In the genomic region with DNA sequence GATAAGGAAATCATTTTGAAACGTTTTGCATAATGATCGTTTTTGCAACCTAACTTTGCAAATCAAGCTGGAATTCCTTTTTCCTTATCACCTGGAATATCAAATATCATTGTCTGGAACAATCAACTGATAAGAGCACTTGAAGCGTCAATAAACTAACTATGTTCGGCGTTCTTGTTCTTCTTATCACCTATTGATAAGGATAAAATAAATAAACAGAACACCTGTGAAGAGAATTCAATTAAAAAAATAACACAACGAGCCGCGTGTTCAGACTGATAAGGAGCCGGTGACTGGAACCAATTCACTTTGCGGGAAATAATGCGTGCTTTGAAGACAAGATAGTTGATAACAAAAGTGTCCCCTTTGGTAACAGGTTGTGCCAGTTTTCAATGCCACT, we compare ENCODE assay signal across 7 worm cellular contexts.
TF ChIP-seq lines count a peak whose summit lies in the region.

A gene (plus strand): TSS at position 380 of the 400 bp plus-strand sequence.

TF ChIP-seq in whole organism, L1 larva, 84 proteins besides CTCF, POLR2A, EP300 and RAD21 (continues in another document):
- TF ChIP-seq unc-98 (GFP tag; IDR thresholded peaks at IDR 0.05; lab: Robert Waterston, UW) (no peak), sptf-1 (tag; optimal IDR thresholded peaks at IDR 0.05; lab: Kevin White, UChicago) (no peak), elt-2 (tag; optimal IDR thresholded peaks at IDR 0.05; lab: Kevin White, UChicago) (peak; percentile 96), vab-15 (tag; optimal IDR thresholded peaks at IDR 0.05; lab: Kevin White, UChicago) (no peak), aly-2 (tag; optimal IDR thresholded peaks at IDR 0.05; lab: Kevin White, UChicago) (no peak), sup-37 (GFP tag; optimal IDR thresholded peaks at IDR 0.05; lab: Kevin White, UChicago) (no peak), efl-1 (optimal IDR thresholded peaks at IDR 0.05; lab: Kevin White, UChicago) (no peak), efl-1 (GFP tag; optimal IDR thresholded peaks at IDR 0.05 in 1 of 2; lab: Kevin White, UChicago) (peak in 1 of 2 experiments; percentile 58), nhr-90 (tag; optimal IDR thresholded peaks at IDR 0.05; lab: Kevin White, UChicago; ENCODE audit: poor library complexity) (no peak), nhr-19 (GFP tag; conservative IDR thresholded peaks at IDR 0.05; lab: Robert Waterston, UW) (no peak), ceh-90 (tag; optimal IDR thresholded peaks at IDR 0.05; lab: Kevin White, UChicago) (no peak), fos-1 (tag; optimal IDR thresholded peaks at IDR 0.05; lab: Kevin White, UChicago) (no peak)

TF ChIP-seq in whole organism, L2 larva, 48 proteins besides CTCF, POLR2A, EP300 and RAD21 (continues in another document):
- TF ChIP-seq sma-3 (GFP tag; optimal IDR thresholded peaks at IDR 0.05; lab: Kevin White, UChicago), result peak; percentile 9
- TF ChIP-seq elt-1 (tag; optimal IDR thresholded peaks at IDR 0.05; lab: Kevin White, UChicago), result no peak
- no peak for TF ChIP-seq ztf-11 (tag; optimal IDR thresholded peaks at IDR 0.05; lab: Kevin White, UChicago)
- TF ChIP-seq nhr-25 (tag; optimal IDR thresholded peaks at IDR 0.05; lab: Kevin White, UChicago), result no peak
- TF ChIP-seq fos-1 (tag; optimal IDR thresholded peaks at IDR 0.05; lab: Kevin White, UChicago), result peak; percentile 69
- no peak for TF ChIP-seq unc-39 (tag; optimal IDR thresholded peaks at IDR 0.05; lab: Kevin White, UChicago)
- TF ChIP-seq peb-1 (tag; optimal IDR thresholded peaks at IDR 0.05; lab: Kevin White, UChicago), result no peak
- TF ChIP-seq lin-11 (tag; optimal IDR thresholded peaks at IDR 0.05; lab: Kevin White, UChicago), result no peak
- no peak for TF ChIP-seq elt-3 (tag; optimal IDR thresholded peaks at IDR 0.05; lab: Kevin White, UChicago)
- no peak for TF ChIP-seq nhr-23 (tag; optimal IDR thresholded peaks at IDR 0.05; lab: Kevin White, UChicago)
- TF ChIP-seq mab-5 (tag; optimal IDR thresholded peaks at IDR 0.05; lab: Kevin White, UChicago), result no peak
- no peak for TF ChIP-seq mdl-1 (tag; optimal IDR thresholded peaks at IDR 0.05; lab: Kevin White, UChicago)
- TF ChIP-seq mbf-1 (tag; optimal IDR thresholded peaks at IDR 0.05; lab: Kevin White, UChicago), result no peak

TF ChIP-seq in whole organism, L3 larva, 47 proteins besides CTCF, POLR2A, EP300 and RAD21:
- no peak for TF ChIP-seq elt-1 (tag; optimal IDR thresholded peaks at IDR 0.05; lab: Kevin White, UChicago)
- TF ChIP-seq unc-62 (GFP tag; optimal IDR thresholded peaks at IDR 0.05; lab: Kevin White, UChicago), result no peak
- peak; percentile 100 for TF ChIP-seq elt-2 (tag; optimal IDR thresholded peaks at IDR 0.05; lab: Kevin White, UChicago)
- no peak for TF ChIP-seq egl-27 (tag; optimal IDR thresholded peaks at IDR 0.05; lab: Kevin White, UChicago)
- peak; percentile 91 for TF ChIP-seq pha-4 (tag; optimal IDR thresholded peaks at IDR 0.05; lab: Kevin White, UChicago)
- TF ChIP-seq pqm-1 (tag; optimal IDR thresholded peaks at IDR 0.05; lab: Kevin White, UChicago), result peak; percentile 85
- no peak for TF ChIP-seq nhr-23 (tag; optimal IDR thresholded peaks at IDR 0.05; lab: Kevin White, UChicago)
- no peak for TF ChIP-seq eor-1 (tag; optimal IDR thresholded peaks at IDR 0.05; lab: Kevin White, UChicago)
- TF ChIP-seq jun-1 (tag; optimal IDR thresholded peaks at IDR 0.05; lab: Kevin White, UChicago), result peak; percentile 26
- no peak for TF ChIP-seq ama-1 (optimal IDR thresholded peaks at IDR 0.05; lab: Kevin White, UChicago)
TF ChIP-seq in whole organism, L3 larva: peak in this region for 4.

TF ChIP-seq in whole organism, L4 larva, 104 proteins besides CTCF, POLR2A, EP300 and RAD21 (continues in another document):
- TF ChIP-seq F37D6.2 (tag; optimal IDR thresholded peaks at IDR 0.05; lab: Kevin White, UChicago) (no peak), mxl-3 (GFP tag; optimal IDR thresholded peaks at IDR 0.05; lab: Kevin White, UChicago) (peak; percentile 46), nhr-6 (tag; optimal IDR thresholded peaks at IDR 0.05; lab: Kevin White, UChicago) (peak; percentile 16), ztf-7 (tag; optimal IDR thresholded peaks at IDR 0.05; lab: Kevin White, UChicago) (no peak), ctbp-1 (GFP tag; IDR thresholded peaks at IDR 0.05; lab: Robert Waterston, UW) (no peak), sdz-12 (GFP tag; optimal IDR thresholded peaks at IDR 0.05; lab: Kevin White, UChicago) (no peak), lin-39 (tag; optimal IDR thresholded peaks at IDR 0.05; lab: Kevin White, UChicago) (no peak), lim-7 (GFP tag; IDR thresholded peaks at IDR 0.05; lab: Robert Waterston, UW) (no peak), attf-4 (tag; optimal IDR thresholded peaks at IDR 0.05; lab: Kevin White, UChicago) (no peak), nhr-28 (tag; optimal IDR thresholded peaks at IDR 0.05; lab: Kevin White, UChicago) (peak; percentile 89), ZK546.5 (tag; optimal IDR thresholded peaks at IDR 0.05; lab: Kevin White, UChicago) (no peak), pha-4 (GFP tag; IDR thresholded peaks at IDR 0.05; lab: Robert Waterston, UW) (peak; percentile 30; the same call in 1 of the 2 replicates), pha-4 (tag; optimal IDR thresholded peaks at IDR 0.05; lab: Kevin White, UChicago) (peak; percentile 86), unc-39 (tag; optimal IDR thresholded peaks at IDR 0.05; lab: Kevin White, UChicago) (no peak), ceh-82 (tag; optimal IDR thresholded peaks at IDR 0.05; lab: Kevin White, UChicago) (no peak)

TF ChIP-seq in whole organism, late embryonic, 69 proteins besides CTCF, POLR2A, EP300 and RAD21:
- no peak for TF ChIP-seq gmeb-2 (tag; optimal IDR thresholded peaks at IDR 0.05; lab: Kevin White, UChicago)
- peak; percentile 99 for TF ChIP-seq elt-2 (tag; optimal IDR thresholded peaks at IDR 0.05; lab: Kevin White, UChicago)

TF ChIP-seq in whole organism, mixed stage, embryonic, 35 proteins besides CTCF, POLR2A, EP300 and RAD21:
- TF ChIP-seq mls-2 (tag; optimal IDR thresholded peaks at IDR 0.05; lab: Kevin White, UChicago) (no peak), elt-1 (tag; optimal IDR thresholded peaks at IDR 0.05; lab: Kevin White, UChicago; ENCODE audit: borderline replicate concordance, insufficient read depth) (peak; percentile 18), bed-3 (GFP tag; optimal IDR thresholded peaks at IDR 0.05; lab: Kevin White, UChicago) (no peak)

TF ChIP-seq in whole organism, young adult, 124 proteins besides CTCF, POLR2A, EP300 and RAD21:
- TF ChIP-seq rcor-1 (GFP tag; IDR thresholded peaks at IDR 0.05; lab: Robert Waterston, UW) (no peak), dox-1 (GFP tag; IDR thresholded peaks at IDR 0.05; lab: Robert Waterston, UW) (peak; percentile 51), rec-8 (tag; optimal IDR thresholded peaks at IDR 0.05; lab: Kevin White, UChicago) (no peak), bed-2 (GFP tag; IDR thresholded peaks at IDR 0.05; lab: Robert Waterston, UW) (no peak), xnd-1 (tag; optimal IDR thresholded peaks at IDR 0.05; lab: Kevin White, UChicago) (no peak), repo-1 (tag; optimal IDR thresholded peaks at IDR 0.05; lab: Kevin White, UChicago) (no peak), unc-62 (GFP tag; optimal IDR thresholded peaks at IDR 0.05; lab: Kevin White, UChicago) (peak; percentile 38), nhr-90 (tag; optimal IDR thresholded peaks at IDR 0.05; lab: Kevin White, UChicago) (no peak), madf-8 (GFP tag; conservative IDR thresholded peaks at IDR 0.05; lab: Robert Waterston, UW) (no peak), F39B2.1 (GFP tag; IDR thresholded peaks at IDR 0.05; lab: Robert Waterston, UW) (no peak), F55B11.4 (tag; optimal IDR thresholded peaks at IDR 0.05; lab: Kevin White, UChicago; ENCODE audit: borderline replicate concordance, insufficient read depth) (no peak), zfh-2 (GFP tag; conservative IDR thresholded peaks at IDR 0.05; lab: Robert Waterston, UW) (no peak), sea-2 (GFP tag; IDR thresholded peaks at IDR 0.05; lab: Robert Waterston, UW) (no peak), nhr-80 (tag; optimal IDR thresholded peaks at IDR 0.05; lab: Kevin White, UChicago) (peak; percentile 82), ets-4 (GFP tag; optimal IDR thresholded peaks at IDR 0.05; lab: Kevin White, UChicago) (peak; percentile 61), Y56A3A.18 (GFP tag; IDR thresholded peaks at IDR 0.05; lab: Robert Waterston, UW) (no peak), F10E7.11 (tag; optimal IDR thresholded peaks at IDR 0.05; lab: Kevin White, UChicago) (no peak), snpc-3.4 (tag; optimal IDR thresholded peaks at IDR 0.05; lab: Kevin White, UChicago) (no peak), zim-3 (tag; optimal IDR thresholded peaks at IDR 0.05; lab: Kevin White, UChicago) (no peak)
